Fruit fly (Drosophila melanogaster) whole organism, pupa: ENCODE results near the gene CycA.

Source experiments
- CG10348 ChIP-seq: fragments of 200-800 bp; sonication (Bioruptor generic); IDR thresholded peaks from 2 replicates; pipeline ENCODE4 v1.3.6; 2022; ENCODE audit warnings: missing biosample characterization, missing genetic modification characterization
- CG15710 ChIP-seq: fragments of 200-800 bp; sonication (Bioruptor generic); optimal IDR thresholded peaks from 2 replicates; lab custom pipeline; 2018; ENCODE audit warnings: missing biosample characterization, mild to moderate bottlenecking, missing genetic modification characterization, moderate library complexity
- CG17806 ChIP-seq: fragments of 200-800 bp; sonication (Bioruptor generic); optimal IDR thresholded peaks from 2 replicates; lab custom pipeline; 2018; ENCODE audit warnings: missing biosample characterization, mild to moderate bottlenecking, missing genetic modification characterization, moderate library complexity
- CG34367 ChIP-seq: fragments of 200-800 bp; sonication (Bioruptor generic); optimal IDR thresholded peaks from 2 replicates; lab custom pipeline; 2018; ENCODE audit warnings: missing biosample characterization, mild to moderate bottlenecking, missing genetic modification characterization
- CG8301 ChIP-seq: fragments of 200-800 bp; sonication (Bioruptor generic); optimal IDR thresholded peaks from 2 replicates; lab custom pipeline; 2018; ENCODE audit warnings: missing biosample characterization, mild to moderate bottlenecking, missing genetic modification characterization
- CG9948 ChIP-seq: fragments of 200-800 bp; sonication (Bioruptor generic); optimal IDR thresholded peaks from 2 replicates; lab custom pipeline; 2018; ENCODE audit warnings: missing biosample characterization, mild to moderate bottlenecking, missing genetic modification characterization, moderate library complexity
- EcR ChIP-seq: fragments of 200-800 bp; sonication (Bioruptor generic); optimal IDR thresholded peaks from 3 replicates; lab custom pipeline; 2019; ENCODE audit warnings: missing biosample characterization, missing genetic modification characterization, mild to moderate bottlenecking, moderate library complexity, missing genetic modification reagents
- Ets98B ChIP-seq: fragments of 200-800 bp; sonication (Bioruptor generic); IDR thresholded peaks from 2 replicates; pipeline ENCODE4 v1.3.6; 2022; ENCODE audit warnings: missing biosample characterization, missing genetic modification characterization
- Pif1A ChIP-seq: fragments of 200-800 bp; sonication (Bioruptor generic); optimal IDR thresholded peaks from 3 replicates; lab custom pipeline; 2016; ENCODE audit warnings: missing biosample characterization, missing genetic modification characterization

dm6 chr3L:11833296-11833717, at the start of gene CycA:
- no peak for TF ChIP-seq EcR
- no peak for TF ChIP-seq CG17806
- TF ChIP-seq CG10348 (GFP tag; lab: Robert Waterston, UW), result no peak
- no peak for TF ChIP-seq CG15710 (tag; lab: Kevin White, UChicago)
- no peak for TF ChIP-seq Ets98B (GFP tag; lab: Robert Waterston, UW)
- TF ChIP-seq CG9948, result no peak
- TF ChIP-seq CG8301, result no peak
- TF ChIP-seq CG34367 (tag; lab: Kevin White, UChicago), result no peak
- TF ChIP-seq Pif1A (GFP tag; lab: Kevin White, UChicago), result no peak
